Fruit fly (Drosophila melanogaster): ENCODE results near the gene ttm50.
A peak's percentile ranks its signal among the peaks of the same experiment; 100 is the strongest.

dm6 chrX:2708156-2708734, 23.7 kb downstream of the ttm50 start, which contains the start of gene CG2681:
- TF ChIP-seq Ets98B (GFP tag; IDR thresholded peaks at IDR 0.05): peak; percentile 47
- no peak for TF ChIP-seq EcR (GFP tag; optimal IDR thresholded peaks at IDR 0.05)
- no peak for TF ChIP-seq CG13204 (GFP tag; optimal IDR thresholded peaks at IDR 0.05)
- no peak for TF ChIP-seq gl (tag; optimal IDR thresholded peaks at IDR 0.05)
- TF ChIP-seq rn (GFP tag; IDR thresholded peaks at IDR 0.05): no peak
- no peak for TF ChIP-seq CG8301 (tag; optimal IDR thresholded peaks at IDR 0.05)
- TF ChIP-seq CG12605 (GFP tag; IDR thresholded peaks at IDR 0.05): 0 out of 2 replicates have a peak, but pooled peaks have one; percentile 34
- TF ChIP-seq CG9948 (tag; optimal IDR thresholded peaks at IDR 0.05): no peak
- no peak for TF ChIP-seq CG17806 (tag; optimal IDR thresholded peaks at IDR 0.05)

All from whole organism, pupa.